Fruit fly (Drosophila melanogaster) whole organism, embryonic: ENCODE data around the gene Snx6.

Experiments used
- Asciz ChIP-seq: fragments of 200-800 bp; sonication (Bioruptor generic); optimal IDR thresholded peaks from 2 replicates; lab custom pipeline; 2017; ENCODE audit warnings: missing biosample characterization, mild to moderate bottlenecking, missing genetic modification characterization, missing genetic modification reagents
- Atf-2 ChIP-seq: fragments of 200-800 bp; sonication (Bioruptor generic); optimal IDR thresholded peaks from 2 replicates; lab custom pipeline; 2016; ENCODE audit warnings: missing biosample characterization, missing genetic modification characterization
- Bteb2 ChIP-seq: fragments of 200-800 bp; sonication (Bioruptor generic); optimal IDR thresholded peaks from 2 replicates; lab custom pipeline; 2016; ENCODE audit warnings: missing biosample characterization, missing genetic modification characterization
- CG10147 ChIP-seq: fragments of 200-800 bp; sonication (Bioruptor generic); optimal IDR thresholded peaks from 2 replicates; lab custom pipeline; 2019; ENCODE audit warnings: missing biosample characterization, mild to moderate bottlenecking, missing genetic modification characterization, moderate library complexity
- CG10209 ChIP-seq: fragments of 200-800 bp; sonication (Bioruptor generic); optimal IDR thresholded peaks from 3 replicates; lab custom pipeline; 2017; ENCODE audit warnings: missing biosample characterization, mild to moderate bottlenecking, missing genetic modification characterization, missing genetic modification reagents
- CG10979 ChIP-seq: fragments of 200-800 bp; sonication (Bioruptor generic); optimal IDR thresholded peaks from 2 replicates; lab custom pipeline; 2018; ENCODE audit warnings: missing biosample characterization, mild to moderate bottlenecking, missing genetic modification characterization, moderate library complexity
- CG12744 ChIP-seq: fragments of 200-800 bp; sonication (Bioruptor generic); optimal IDR thresholded peaks from 2 replicates; lab custom pipeline; 2016; ENCODE audit warnings: missing biosample characterization, missing genetic modification characterization
- CG14441 ChIP-seq: fragments of 200-800 bp; sonication (Bioruptor generic); IDR thresholded peaks from 2 replicates; pipeline ENCODE4 v1.3.6; 2022; ENCODE audit warnings: missing biosample characterization, missing genetic modification characterization
- CG14667 ChIP-seq: fragments of 200-800 bp; sonication (Bioruptor generic); IDR thresholded peaks from 2 replicates; pipeline ENCODE4 v1.3.6; 2022; ENCODE audit warnings: missing biosample characterization, missing genetic modification characterization
- CG15011 ChIP-seq: fragments of 200-800 bp; sonication (Bioruptor generic); optimal IDR thresholded peaks from 3 replicates; lab custom pipeline; 2018; ENCODE audit warnings: missing biosample characterization, mild to moderate bottlenecking, missing genetic modification characterization
- CG1529 ChIP-seq: fragments of 200-800 bp; sonication (Bioruptor generic); optimal IDR thresholded peaks from 3 replicates; lab custom pipeline; 2018; ENCODE audit warnings: missing biosample characterization, missing genetic modification characterization
- CG17385 ChIP-seq: fragments of 200-800 bp; sonication (Bioruptor generic); optimal IDR thresholded peaks from 3 replicates; lab custom pipeline; 2018; ENCODE audit warnings: missing biosample characterization, mild to moderate bottlenecking, missing genetic modification characterization
- CG17912 ChIP-seq: fragments of 200-800 bp; sonication (Bioruptor generic); optimal IDR thresholded peaks from 2 replicates; lab custom pipeline; 2018; ENCODE audit warnings: missing biosample characterization, mild to moderate bottlenecking, missing genetic modification characterization
- CG2129 ChIP-seq: fragments of 200-800 bp; sonication (Bioruptor generic); IDR thresholded peaks from 2 replicates; pipeline ENCODE4 v1.3.6; 2022; ENCODE audit warnings: missing biosample characterization, missing genetic modification characterization; ENCODE audit not compliant: partially characterized antibody
- CG31365 ChIP-seq: fragments of 200-800 bp; sonication (Bioruptor generic); optimal IDR thresholded peaks from 2 replicates; lab custom pipeline; 2018; ENCODE audit warnings: missing biosample characterization, mild to moderate bottlenecking, missing genetic modification characterization
- CG32532 ChIP-seq: fragments of 200-800 bp; sonication (Bioruptor generic); IDR thresholded peaks from 2 replicates; pipeline ENCODE4 v1.3.6; 2022; ENCODE audit warnings: missing biosample characterization, missing genetic modification characterization
- CG4328 ChIP-seq: fragments of 200-800 bp; sonication (Bioruptor generic); optimal IDR thresholded peaks from 3 replicates; lab custom pipeline; 2017; ENCODE audit warnings: missing biosample characterization, missing genetic modification reagents, missing genetic modification characterization
- CG4424 ChIP-seq: fragments of 200-800 bp; sonication (Bioruptor generic); optimal IDR thresholded peaks from 3 replicates; lab custom pipeline; 2016; ENCODE audit warnings: missing biosample characterization, missing genetic modification characterization
- CG5953 ChIP-seq: fragments of 200-800 bp; sonication (Bioruptor generic); IDR thresholded peaks from 2 replicates; pipeline ENCODE4 v1.3.6; 2022; ENCODE audit warnings: missing biosample characterization, missing genetic modification characterization
- CG6654 ChIP-seq: fragments of 200-800 bp; sonication (Bioruptor generic); optimal IDR thresholded peaks from 2 replicates; lab custom pipeline; 2017; ENCODE audit warnings: missing biosample characterization, mild to moderate bottlenecking, missing genetic modification characterization
- CG6791 ChIP-seq: fragments of 200-800 bp; sonication (Bioruptor generic); IDR thresholded peaks from 3 replicates; pipeline ENCODE4 v1.3.6; 2022; ENCODE audit warnings: missing biosample characterization, missing genetic modification characterization; ENCODE audit not compliant: partially characterized antibody
- CG8290 ChIP-seq, 3 experiments: fragments of 200-800 bp; sonication (Bioruptor generic); optimal IDR thresholded peaks; 2 replicates each; lab custom pipeline; 2016 to 2019; ENCODE audit warnings: missing biosample characterization in 3 of 3, missing genetic modification characterization in 3 of 3, mild to moderate bottlenecking in 2 of 3, moderate library complexity in 1 of 3
- CG9876 ChIP-seq: fragments of 200-800 bp; sonication (Bioruptor generic); optimal IDR thresholded peaks from 2 replicates; lab custom pipeline; 2016; ENCODE audit warnings: missing biosample characterization, missing genetic modification characterization
- D19B ChIP-seq: fragments of 200-800 bp; sonication (Bioruptor generic); optimal IDR thresholded peaks from 2 replicates; lab custom pipeline; 2017; ENCODE audit warnings: missing biosample characterization, mild to moderate bottlenecking, missing genetic modification characterization
- Dip2 ChIP-seq: fragments of 200-800 bp; sonication (Bioruptor generic); IDR thresholded peaks from 2 replicates; pipeline ENCODE4 v1.3.6; 2022; ENCODE audit warnings: missing biosample characterization, missing genetic modification characterization
- Elba2 ChIP-seq: fragments of 200-800 bp; sonication (Bioruptor generic); optimal IDR thresholded peaks from 3 replicates; lab custom pipeline; 2016; ENCODE audit warnings: missing biosample characterization, missing genetic modification characterization
- Fer1 ChIP-seq: fragments of 200-800 bp; sonication (Bioruptor generic); optimal IDR thresholded peaks from 2 replicates; lab custom pipeline; 2017; ENCODE audit warnings: missing biosample characterization, mild to moderate bottlenecking, missing genetic modification characterization
- H15 ChIP-seq: fragments of 200-800 bp; sonication (Bioruptor generic); IDR thresholded peaks from 3 replicates; pipeline ENCODE4 v1.3.6; 2022; ENCODE audit warnings: missing biosample characterization, missing genetic modification characterization
- HmgZ ChIP-seq: fragments of 200-800 bp; sonication (Bioruptor generic); optimal IDR thresholded peaks from 2 replicates; lab custom pipeline; 2018; ENCODE audit warnings: missing biosample characterization, mild to moderate bottlenecking, missing genetic modification characterization
- Max ChIP-seq: fragments of 200-800 bp; sonication (Bioruptor generic); optimal IDR thresholded peaks from 2 replicates; lab custom pipeline; 2016; ENCODE audit warnings: missing biosample characterization, mild to moderate bottlenecking, missing genetic modification characterization
- Pdp1 ChIP-seq, 2 experiments: fragments of 200-800 bp; sonication (Bioruptor generic); optimal IDR thresholded peaks; 3 replicates each; lab custom pipeline; 2016; ENCODE audit warnings: missing biosample characterization in 2 of 2, missing genetic modification characterization in 2 of 2, mild to moderate bottlenecking in 1 of 2, moderate library complexity in 1 of 2
- Vsx1 ChIP-seq: fragments of 200-800 bp; sonication (Bioruptor generic); optimal IDR thresholded peaks from 2 replicates; lab custom pipeline; 2017; ENCODE audit warnings: missing biosample characterization, mild to moderate bottlenecking, missing genetic modification characterization, missing genetic modification reagents
- ab ChIP-seq: fragments of 200-800 bp; sonication (Bioruptor generic); optimal IDR thresholded peaks from 2 replicates; lab custom pipeline; 2016; ENCODE audit warnings: missing biosample characterization, missing genetic modification characterization
- bab2 ChIP-seq: fragments of 200-800 bp; sonication (Bioruptor generic); optimal IDR thresholded peaks from 2 replicates; lab custom pipeline; 2016; ENCODE audit warnings: missing biosample characterization, missing genetic modification characterization
- bbx ChIP-seq: fragments of 200-800 bp; sonication (Bioruptor generic); IDR thresholded peaks from 2 replicates; pipeline ENCODE4 v1.3.6; 2022; ENCODE audit warnings: missing biosample characterization, missing genetic modification characterization; ENCODE audit not compliant: partially characterized antibody
- cas ChIP-seq: fragments of 200-800 bp; sonication (Bioruptor generic); IDR thresholded peaks from 2 replicates; pipeline ENCODE4 v1.3.6; 2022; ENCODE audit warnings: missing biosample characterization, missing genetic modification characterization
- danr ChIP-seq: fragments of 200-800 bp; sonication (Bioruptor generic); IDR thresholded peaks from 2 replicates; pipeline ENCODE4 v1.3.6; 2022; ENCODE audit warnings: missing biosample characterization, missing genetic modification characterization
- disco-r ChIP-seq: fragments of 200-800 bp; sonication (Bioruptor generic); optimal IDR thresholded peaks from 2 replicates; lab custom pipeline; 2016; ENCODE audit warnings: missing biosample characterization, missing genetic modification characterization
- emc ChIP-seq: fragments of 200-800 bp; sonication (Bioruptor generic); optimal IDR thresholded peaks from 2 replicates; lab custom pipeline; 2016; ENCODE audit warnings: missing biosample characterization, missing genetic modification characterization
- fu2 ChIP-seq: fragments of 200-800 bp; sonication (Bioruptor generic); optimal IDR thresholded peaks from 2 replicates; lab custom pipeline; 2016; ENCODE audit warnings: missing biosample characterization, missing genetic modification characterization
- hbn ChIP-seq: fragments of 200-800 bp; sonication (Bioruptor generic); IDR thresholded peaks from 2 replicates; pipeline ENCODE4 v1.3.6; 2022; ENCODE audit warnings: missing biosample characterization, missing genetic modification characterization; ENCODE audit not compliant: partially characterized antibody
- inv ChIP-seq: fragments of 200-800 bp; sonication (Bioruptor generic); IDR thresholded peaks from 2 replicates; pipeline ENCODE4 v1.3.6; 2022; ENCODE audit warnings: missing biosample characterization, missing genetic modification characterization; ENCODE audit not compliant: partially characterized antibody
- lbe ChIP-seq: fragments of 200-800 bp; sonication (Bioruptor generic); optimal IDR thresholded peaks from 2 replicates; lab custom pipeline; 2016; ENCODE audit warnings: missing biosample characterization, mild to moderate bottlenecking, missing genetic modification characterization
- nmo ChIP-seq: fragments of 200-800 bp; sonication (Bioruptor generic); optimal IDR thresholded peaks from 2 replicates; lab custom pipeline; 2018; ENCODE audit warnings: missing biosample characterization, mild to moderate bottlenecking, missing genetic modification characterization, moderate library complexity
- oc ChIP-seq: fragments of 200-800 bp; sonication (Bioruptor generic); optimal IDR thresholded peaks from 2 replicates; lab custom pipeline; 2018; ENCODE audit warnings: missing biosample characterization, mild to moderate bottlenecking, missing genetic modification characterization, moderate library complexity
- row ChIP-seq: fragments of 200-800 bp; sonication (Bioruptor generic); IDR thresholded peaks from 3 replicates; pipeline ENCODE4 v1.3.6; 2022; ENCODE audit warnings: missing biosample characterization, missing genetic modification characterization
- sens-2 ChIP-seq: fragments of 200-800 bp; sonication (Bioruptor generic); IDR thresholded peaks from 2 replicates; pipeline ENCODE4 v1.3.6; 2022; ENCODE audit warnings: missing biosample characterization, missing genetic modification characterization
- shn ChIP-seq: fragments of 200-800 bp; sonication (Bioruptor generic); optimal IDR thresholded peaks from 3 replicates; lab custom pipeline; 2016; ENCODE audit warnings: missing biosample characterization, missing genetic modification characterization
- sr ChIP-seq: fragments of 200-800 bp; sonication (Bioruptor generic); IDR thresholded peaks from 3 replicates; pipeline ENCODE4 v1.3.6; 2022; ENCODE audit warnings: missing biosample characterization, missing genetic modification characterization
- wor ChIP-seq: fragments of 200-800 bp; sonication (Bioruptor generic); IDR thresholded peaks from 2 replicates; pipeline ENCODE4 v1.3.6; 2022; ENCODE audit warnings: missing biosample characterization, missing genetic modification characterization

Snx6 gene

DNA sequence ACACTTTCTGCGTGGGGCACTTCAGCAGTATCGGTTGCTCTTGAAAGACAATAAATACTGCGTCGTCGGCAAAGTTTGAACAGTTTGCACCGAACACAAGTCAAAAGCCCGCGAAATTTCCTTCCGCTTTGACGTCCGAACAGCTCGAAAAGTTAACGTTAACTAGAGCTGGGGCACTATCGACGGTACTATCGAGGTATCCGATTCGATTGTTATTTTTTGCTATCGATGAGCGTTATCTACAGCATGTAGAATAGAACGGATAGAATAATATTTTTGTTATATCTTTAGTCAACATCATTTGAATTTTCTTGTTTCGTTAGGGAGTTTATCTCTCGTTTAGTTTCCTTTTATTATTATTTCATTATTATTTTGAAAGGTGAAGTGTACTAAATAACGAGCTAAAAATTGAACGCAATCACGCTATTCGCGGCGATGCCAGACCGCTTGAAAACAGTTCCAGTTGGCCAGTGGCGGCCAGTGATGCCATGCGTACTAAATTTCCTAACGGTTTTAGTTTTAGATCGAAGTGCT, 19.2 kb upstream of the Snx6 start, which contains the start of gene Pvr (continued):
- TF ChIP-seq CG10979 (tag; lab: Kevin White, UChicago) = no peak
- TF ChIP-seq Elba2 (GFP tag; lab: Kevin White, UChicago) = no peak
- peak; percentile 4 for TF ChIP-seq Max (GFP tag; lab: Kevin White, UChicago)
- peak; percentile 21 for TF ChIP-seq CG8290 (GFP tag; optimal IDR thresholded peaks at IDR 0.05; lab: Kevin White, UChicago)
- TF ChIP-seq CG8290 (tag; optimal IDR thresholded peaks at IDR 0.05; lab: Kevin White, UChicago) = no peak
- no peak for TF ChIP-seq CG14667 (GFP tag; lab: Robert Waterston, UW)
- no peak for TF ChIP-seq danr (GFP tag; lab: Robert Waterston, UW)
- TF ChIP-seq Fer1 = no peak
- no peak for TF ChIP-seq Asciz (GFP tag; lab: Kevin White, UChicago)
- no peak for TF ChIP-seq CG10147 (GFP tag; lab: Kevin White, UChicago)
- no peak for TF ChIP-seq cas
- TF ChIP-seq ab (GFP tag; lab: Kevin White, UChicago) = no peak
- TF ChIP-seq CG15011 (GFP tag; lab: Kevin White, UChicago) = no peak
- no peak for TF ChIP-seq Dip2 (GFP tag; lab: Robert Waterston, UW)
- TF ChIP-seq inv (GFP tag; lab: Robert Waterston, UW) = peak; percentile 94
- TF ChIP-seq Bteb2 = no peak
- TF ChIP-seq CG4424 = no peak
- no peak for TF ChIP-seq CG12744 (GFP tag; lab: Kevin White, UChicago)
- no peak for TF ChIP-seq CG10209 (GFP tag; lab: Kevin White, UChicago)
- no peak for TF ChIP-seq bab2 (GFP tag; lab: Kevin White, UChicago)
- TF ChIP-seq sens-2 (GFP tag; lab: Robert Waterston, UW) = no peak
- no peak for TF ChIP-seq CG14441 (GFP tag; lab: Robert Waterston, UW)
- TF ChIP-seq HmgZ (tag; lab: Kevin White, UChicago) = no peak
- no peak for TF ChIP-seq Atf-2 (GFP tag; lab: Kevin White, UChicago)
- no peak for TF ChIP-seq Pdp1 (GFP tag; optimal IDR thresholded peaks at IDR 0.05; lab: Kevin White, UChicago)
- TF ChIP-seq Vsx1 = no peak
- no peak for TF ChIP-seq shn (GFP tag; lab: Kevin White, UChicago)
- TF ChIP-seq CG6791 = peak; percentile 95
- no peak for TF ChIP-seq sr (GFP tag; lab: Robert Waterston, UW)
- no peak for TF ChIP-seq CG9876
- no peak for TF ChIP-seq emc
- no peak for TF ChIP-seq CG5953 (GFP tag; lab: Robert Waterston, UW)
- TF ChIP-seq D19B (GFP tag; lab: Kevin White, UChicago) = no peak
- TF ChIP-seq CG17912 (GFP tag; lab: Kevin White, UChicago) = no peak
- TF ChIP-seq CG2129 (GFP tag; lab: Robert Waterston, UW) = peak; percentile 75
- no peak for TF ChIP-seq CG1529
- TF ChIP-seq CG17385 (GFP tag; lab: Kevin White, UChicago) = peak; percentile 11
- no peak for TF ChIP-seq wor (GFP tag; lab: Robert Waterston, UW)
- TF ChIP-seq nmo (GFP tag; lab: Kevin White, UChicago) = peak; percentile 67
- no peak for TF ChIP-seq disco-r
- no peak for TF ChIP-seq oc
- TF ChIP-seq CG6654 (GFP tag; lab: Kevin White, UChicago) = no peak
- no peak for TF ChIP-seq CG31365 (tag; lab: Kevin White, UChicago)
- TF ChIP-seq row (GFP tag; lab: Robert Waterston, UW) = peak; percentile 35; the same call in 1 of the 3 replicates
- TF ChIP-seq CG4328 (GFP tag; lab: Kevin White, UChicago) = no peak
- TF ChIP-seq lbe (GFP tag; lab: Kevin White, UChicago) = peak; percentile 32
- no peak for TF ChIP-seq H15
- peak; percentile 96 for TF ChIP-seq hbn (GFP tag; lab: Robert Waterston, UW)
- TF ChIP-seq fu2 (GFP tag; lab: Kevin White, UChicago) = no peak
- TF ChIP-seq bbx (GFP tag; lab: Robert Waterston, UW) = peak; percentile 97
- peak; percentile 39 for TF ChIP-seq CG32532 (GFP tag; lab: Robert Waterston, UW)
